Fruit fly (Drosophila melanogaster) whole organism, wandering third instar larva: ENCODE results near the gene CG4270.

Experiments
- Abd-B ChIP-seq: fragments of >200 bp; optimal IDR thresholded peaks from 2 replicates; lab custom pipeline; 2017; ENCODE audit warnings: missing biosample characterization, missing genetic modification characterization
- CG32264 ChIP-seq: fragments of 200-800 bp; sonication (Bioruptor generic); optimal IDR thresholded peaks from 2 replicates; lab custom pipeline; 2016; ENCODE audit warnings: missing biosample characterization, missing genetic modification characterization
- CG9705 ChIP-seq: fragments of 200-800 bp; sonication (Bioruptor generic); optimal IDR thresholded peaks from 2 replicates; lab custom pipeline; 2018; ENCODE audit warnings: missing biosample characterization, mild to moderate bottlenecking, missing genetic modification characterization
- CrebA ChIP-seq: fragments of 200-800 bp; sonication (Bioruptor generic); optimal IDR thresholded peaks from 2 replicates; lab custom pipeline; 2016; ENCODE audit warnings: missing biosample characterization, mild to moderate bottlenecking, missing genetic modification characterization, borderline replicate concordance
- Dfd ChIP-seq: fragments of >200 bp; optimal IDR thresholded peaks from 2 replicates; lab custom pipeline; 2017; ENCODE audit warnings: missing biosample characterization, missing genetic modification characterization
- Dif ChIP-seq: fragments of 200-275, 200-300 bp; sonication (Bioruptor generic); optimal IDR thresholded peaks from 2 replicates; lab custom pipeline; 2018; ENCODE audit warnings: missing biosample characterization, missing genetic modification characterization; ENCODE audit not compliant: partially characterized antibody
- GATAd ChIP-seq: sonication (Bioruptor generic); optimal IDR thresholded peaks from 2 replicates; lab custom pipeline; 2016; ENCODE audit warnings: missing biosample characterization, missing genetic modification characterization
- HLH106 ChIP-seq: fragments of 200-800 bp; optimal IDR thresholded peaks from 3 replicates; lab custom pipeline; 2019; ENCODE audit warnings: missing biosample characterization, mild to moderate bottlenecking, missing genetic modification characterization, moderate library complexity
- Hnf4 ChIP-seq: fragments of 200-800 bp; sonication (Bioruptor generic); optimal IDR thresholded peaks from 2 replicates; lab custom pipeline; 2016; ENCODE audit warnings: missing biosample characterization, mild to moderate bottlenecking, missing genetic modification characterization
- Hr78 ChIP-seq: fragments of >200 bp; optimal IDR thresholded peaks from 2 replicates; lab custom pipeline; 2017; ENCODE audit warnings: missing biosample characterization, missing genetic modification characterization
- Hr83 ChIP-seq: fragments of 200-300 bp; sonication (Bioruptor generic); optimal IDR thresholded peaks from 2 replicates; lab custom pipeline; 2016; ENCODE audit warnings: missing biosample characterization, mild to moderate bottlenecking, missing genetic modification characterization, moderate library complexity; ENCODE audit not compliant: poor library complexity, severe bottlenecking
- Jra ChIP-seq: sonication (Bioruptor generic); optimal IDR thresholded peaks from 2 replicates; lab custom pipeline; 2016; ENCODE audit warnings: missing biosample characterization, missing genetic modification characterization
- Mio ChIP-seq: sonication (Bioruptor generic); optimal IDR thresholded peaks from 2 replicates; lab custom pipeline; 2016; ENCODE audit warnings: missing biosample characterization, missing genetic modification characterization
- Myc ChIP-seq: fragments of >200 bp; optimal IDR thresholded peaks from 2 replicates; lab custom pipeline; 2017
- N ChIP-seq: fragments of >200 bp; optimal IDR thresholded peaks from 2 replicates; lab custom pipeline; 2018; ENCODE audit warnings: missing biosample characterization, missing external identifiers, missing genetic modification characterization
- OdsH ChIP-seq: fragments of 200-800 bp; sonication (Bioruptor generic); optimal IDR thresholded peaks from 2 replicates; lab custom pipeline; 2016; ENCODE audit warnings: missing biosample characterization, mild to moderate bottlenecking, missing genetic modification characterization
- Rel ChIP-seq, 2 experiments: fragments of 200-800 bp; sonication (Bioruptor generic) in 1 of 2; optimal IDR thresholded peaks; 2 replicates in 1 of 2; 3 replicates in 1 of 2; lab custom pipeline; 2016 to 2019; ENCODE audit warnings: mild to moderate bottlenecking in 2 of 2, missing biosample characterization in 2 of 2, missing genetic modification characterization in 2 of 2, moderate library complexity in 1 of 2
- Sp1 ChIP-seq: fragments of 200-800 bp; sonication (Bioruptor generic); optimal IDR thresholded peaks from 3 replicates; lab custom pipeline; 2019; ENCODE audit warnings: missing biosample characterization, mild to moderate bottlenecking, missing genetic modification characterization, moderate library complexity
- Vsx2 ChIP-seq: fragments of 200-300, 225-300 bp; sonication (Bioruptor generic); optimal IDR thresholded peaks from 2 replicates; lab custom pipeline; 2018; ENCODE audit warnings: missing biosample characterization, missing genetic modification characterization; ENCODE audit not compliant: partially characterized antibody
- br ChIP-seq: fragments of 200-800 bp; sonication (Bioruptor generic); optimal IDR thresholded peaks from 2 replicates; lab custom pipeline; 2016; ENCODE audit warnings: missing biosample characterization, missing genetic modification characterization
- brk ChIP-seq: fragments of 200-800 bp; sonication (Bioruptor generic); optimal IDR thresholded peaks from 2 replicates; lab custom pipeline; 2016; ENCODE audit warnings: missing biosample characterization, mild to moderate bottlenecking, missing genetic modification characterization
- dl ChIP-seq, 2 experiments: fragments of 175-275, 200-275 bp in 1 of 2; fragments of 200-275 bp in 1 of 2; sonication (Bioruptor generic); optimal IDR thresholded peaks; lab custom pipeline; 2018; ENCODE audit warnings: mild to moderate bottlenecking in 2 of 2, missing biosample characterization in 2 of 2, missing genetic modification characterization in 2 of 2, moderate library complexity in 2 of 2; ENCODE audit not compliant: partially characterized antibody in 2 of 2, insufficient read depth in 1 of 2
- dmrt93B ChIP-seq: fragments of 200-800 bp; sonication (Bioruptor generic); optimal IDR thresholded peaks from 2 replicates; lab custom pipeline; 2018; ENCODE audit warnings: missing biosample characterization, mild to moderate bottlenecking, missing genetic modification characterization
- dsf ChIP-seq: sonication (Bioruptor generic); optimal IDR thresholded peaks from 2 replicates; lab custom pipeline; 2016; ENCODE audit warnings: missing biosample characterization, missing genetic modification characterization, borderline replicate concordance
- ey ChIP-seq: fragments of 200-800 bp; sonication (Bioruptor generic); optimal IDR thresholded peaks from 2 replicates; lab custom pipeline; 2016; ENCODE audit warnings: missing biosample characterization, missing genetic modification characterization
- foxo ChIP-seq, 2 experiments: fragments of 200-800 bp; sonication (Bioruptor generic); optimal IDR thresholded peaks; 2 replicates in 1 of 2; 3 replicates in 1 of 2; lab custom pipeline; 2016 to 2017; ENCODE audit warnings: missing biosample characterization in 2 of 2, missing genetic modification characterization in 2 of 2
- fru ChIP-seq: fragments of 200-800 bp; sonication (Bioruptor generic); optimal IDR thresholded peaks from 3 replicates; lab custom pipeline; 2016; ENCODE audit warnings: missing biosample characterization, mild to moderate bottlenecking, missing genetic modification characterization
- h ChIP-seq: fragments of 200-800 bp; sonication (Bioruptor generic); optimal IDR thresholded peaks from 3 replicates; lab custom pipeline; 2016; ENCODE audit warnings: missing biosample characterization, mild to moderate bottlenecking, missing genetic modification characterization
- jim ChIP-seq: fragments of 175-275, 200-325 bp; sonication (Bioruptor generic); optimal IDR thresholded peaks from 2 replicates; lab custom pipeline; 2016; ENCODE audit warnings: missing biosample characterization, mild to moderate bottlenecking, missing genetic modification characterization
- lola ChIP-seq: fragments of >200 bp; optimal IDR thresholded peaks from 2 replicates; lab custom pipeline; 2017; ENCODE audit warnings: missing biosample characterization, missing genetic modification characterization
- pan ChIP-seq: fragments of >200 bp; optimal IDR thresholded peaks from 2 replicates; lab custom pipeline; 2017
- psq ChIP-seq: fragments of 200-800 bp; sonication (Bioruptor generic); optimal IDR thresholded peaks from 3 replicates; lab custom pipeline; 2017; ENCODE audit warnings: missing biosample characterization, mild to moderate bottlenecking, missing genetic modification characterization, moderate library complexity
- rgr ChIP-seq: fragments of 200-800 bp; sonication (Bioruptor generic); optimal IDR thresholded peaks from 3 replicates; lab custom pipeline; 2016; ENCODE audit warnings: missing biosample characterization, mild to moderate bottlenecking, missing genetic modification characterization
- sage ChIP-seq: fragments of 200-800 bp; sonication (Bioruptor generic); optimal IDR thresholded peaks from 2 replicates; lab custom pipeline; 2016; ENCODE audit warnings: missing biosample characterization, mild to moderate bottlenecking, missing genetic modification characterization
- sv ChIP-seq: fragments of 200-800 bp; sonication (Bioruptor generic); optimal IDR thresholded peaks from 3 replicates; lab custom pipeline; 2016; ENCODE audit warnings: missing biosample characterization, missing genetic modification characterization
- tai ChIP-seq: sonication (Bioruptor generic); optimal IDR thresholded peaks from 2 replicates; lab custom pipeline; 2016; ENCODE audit warnings: missing biosample characterization, missing genetic modification characterization
- usp ChIP-seq: fragments of >200 bp; optimal IDR thresholded peaks from 2 replicates; lab custom pipeline; 2017; ENCODE audit warnings: missing biosample characterization, missing genetic modification characterization
- woc ChIP-seq: sonication (Bioruptor generic); optimal IDR thresholded peaks from 2 replicates; lab custom pipeline; 2016; ENCODE audit warnings: missing biosample characterization, mild to moderate bottlenecking, missing genetic modification characterization

CG4270 gene

DNA sequence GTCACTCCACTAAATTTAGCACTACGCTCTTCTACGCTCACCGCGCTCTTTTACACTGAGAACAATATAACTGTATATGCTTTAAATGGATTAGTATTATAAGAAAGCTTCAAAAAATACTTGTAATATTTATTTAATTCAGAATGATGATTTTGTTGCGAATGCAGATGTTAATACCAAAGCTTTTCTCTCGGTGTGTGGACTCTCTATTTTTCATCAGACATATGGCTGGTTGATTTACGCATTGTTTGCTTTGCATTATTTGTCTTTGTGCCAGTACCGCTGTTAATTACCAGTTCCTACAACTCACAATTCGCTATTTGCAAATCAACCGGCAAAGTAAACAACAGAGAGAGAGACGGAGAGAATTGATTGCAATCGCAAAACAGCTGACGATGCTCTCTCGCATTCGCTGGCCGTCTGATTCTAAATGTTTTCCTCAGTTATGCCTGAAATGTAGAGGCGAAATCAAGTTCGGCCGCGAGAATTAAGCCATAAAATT, 41.5 kb upstream of the CG4270 start (continued):
- TF ChIP-seq psq (GFP tag; lab: Kevin White, UChicago) (peak; percentile 98), dsf (peak; percentile 93), br (GFP tag; lab: Kevin White, UChicago) (peak; percentile 99), N (GFP tag; lab: Kevin White, UChicago) (no peak), pan (no peak), jim (peak; percentile 83)
- TF ChIP-seq, all 38 proteins: peak for 28

DNA sequence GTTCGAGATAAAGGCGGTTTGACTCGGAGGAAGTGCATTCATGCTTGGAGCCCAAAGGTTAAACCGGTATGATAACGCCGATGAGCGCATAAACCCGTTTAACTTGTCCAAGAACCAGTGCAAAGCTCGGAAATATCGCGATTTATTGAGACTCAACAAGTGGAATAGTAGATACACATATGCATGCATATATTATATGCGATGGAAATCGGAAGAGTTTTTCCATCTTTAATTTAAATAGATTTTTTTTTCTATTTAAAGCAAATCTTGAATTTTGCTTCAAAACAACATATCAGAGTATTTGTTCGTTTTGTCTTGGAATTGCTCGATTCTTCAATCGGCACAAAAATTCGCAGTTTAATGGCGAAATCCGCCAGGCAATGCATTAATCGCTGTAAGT, 40.9 kb upstream of the CG4270 start:
- peak; percentile 25 for TF ChIP-seq Dif (GFP tag; lab: Kevin White, UChicago)
- peak; percentile 9 for TF ChIP-seq sage (GFP tag; lab: Kevin White, UChicago)
- TF ChIP-seq HLH106 (tag; lab: Kevin White, UChicago) = no peak
- TF ChIP-seq, all 38 proteins: peak for 2

DNA sequence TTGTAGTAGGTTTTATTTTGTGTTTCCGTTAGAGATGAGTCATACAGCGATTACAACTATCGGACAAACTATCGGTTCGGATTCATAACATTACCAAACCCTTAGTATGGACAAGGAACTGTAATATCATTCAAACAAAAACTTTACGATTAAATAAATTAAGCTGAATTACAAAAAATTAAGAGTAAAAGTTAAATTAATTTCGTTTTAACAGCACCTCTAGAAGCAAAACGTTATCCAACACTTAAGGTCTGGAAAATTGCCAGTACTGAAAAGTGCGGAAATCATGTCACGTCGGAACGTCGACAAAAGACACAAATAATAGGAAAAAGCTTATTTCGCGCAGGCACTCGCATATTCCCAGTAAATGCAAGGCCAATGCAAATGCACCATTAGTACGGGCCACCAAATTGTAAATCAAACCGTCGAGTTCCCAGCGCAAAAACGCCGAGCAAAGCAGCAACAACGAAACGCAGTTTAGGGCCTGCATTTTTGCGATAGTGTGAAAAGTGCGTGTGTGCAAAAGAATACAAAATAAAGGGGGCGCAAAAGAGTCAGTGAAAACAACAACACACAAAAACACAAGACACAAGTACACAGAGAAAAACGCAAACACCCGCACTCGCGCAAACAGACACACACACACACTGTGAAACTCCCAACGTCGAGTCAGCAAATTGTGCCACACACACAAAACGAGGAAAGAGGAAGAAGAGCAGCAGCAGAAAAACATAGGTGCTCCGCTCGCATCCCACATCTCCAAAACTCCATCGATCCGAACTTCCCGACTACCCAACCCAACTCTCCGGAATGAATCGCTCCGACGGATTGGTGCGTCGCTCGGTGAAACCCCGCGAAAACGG, 36.8 kb upstream of the CG4270 start, which contains the start of the genes CG15387 and sau:
Gene CG15387 (minus strand): TSS at position 36 of the 863 bp plus-strand sequence.
Gene sau (plus strand): TSS at position 84 of the 863 bp plus-strand sequence.
- TF ChIP-seq dsf (peak; percentile 91), Rel (GFP tag; optimal IDR thresholded peaks at IDR 0.05; lab: Kevin White, UChicago) (no peak), Rel (tag; optimal IDR thresholded peaks at IDR 0.05; lab: Kevin White, UChicago) (peak; percentile 69), GATAd (GFP tag; lab: Kevin White, UChicago) (peak; percentile 91), Mio (GFP tag; lab: Kevin White, UChicago) (peak; percentile 62), woc (GFP tag; lab: Kevin White, UChicago) (peak; percentile 87), br (GFP tag; lab: Kevin White, UChicago) (peak; percentile 93), CG9705 (GFP tag; lab: Kevin White, UChicago) (peak; percentile 91), N (GFP tag; lab: Kevin White, UChicago) (no peak), lola (GFP tag; lab: Kevin White, UChicago) (no peak), Hnf4 (GFP tag; lab: Kevin White, UChicago) (peak; percentile 96), h (GFP tag; lab: Kevin White, UChicago) (peak; percentile 95), dl (GFP tag; optimal IDR thresholded peaks at IDR 0.05; lab: Kevin White, UChicago; ENCODE audit: insufficient read depth in 1 of 2, partially characterized antibody in 2 of 2) (no peak), Jra (GFP tag; lab: Kevin White, UChicago) (peak; percentile 93), foxo (GFP tag; optimal IDR thresholded peaks at IDR 0.05; lab: Kevin White, UChicago) (peak; percentile 79 to 93), brk (peak; percentile 87), pan (no peak), ey (GFP tag; lab: Kevin White, UChicago) (peak; percentile 90), Myc (lab: Kevin White, UChicago) (peak; percentile 23), Dif (GFP tag; lab: Kevin White, UChicago) (no peak), jim (no peak), CrebA (GFP tag; lab: Kevin White, UChicago) (no peak), Hr78 (no peak), Vsx2 (no peak), dmrt93B (GFP tag; lab: Kevin White, UChicago) (peak; percentile 77), sage (GFP tag; lab: Kevin White, UChicago) (peak; percentile 80), Sp1 (peak; percentile 89), tai (GFP tag; lab: Kevin White, UChicago) (no peak), Hr83 (GFP tag; lab: Kevin White, UChicago) (peak; percentile 33), OdsH (GFP tag; lab: Kevin White, UChicago) (peak; percentile 89), Abd-B (GFP tag; lab: Kevin White, UChicago) (no peak), rgr (GFP tag; lab: Kevin White, UChicago) (peak; percentile 94), usp (GFP tag; lab: Kevin White, UChicago) (no peak), fru (GFP tag; lab: Kevin White, UChicago) (peak; percentile 92), HLH106 (tag; lab: Kevin White, UChicago) (peak; percentile 90), Dfd (no peak), sv (peak; percentile 84), psq (GFP tag; lab: Kevin White, UChicago) (peak; percentile 90), CG32264 (GFP tag; lab: Kevin White, UChicago) (peak; percentile 86)
